Fruit fly (Drosophila melanogaster): Measurements from ENCODE around the gene CG4186.

The CG4186 gene

DNA sequence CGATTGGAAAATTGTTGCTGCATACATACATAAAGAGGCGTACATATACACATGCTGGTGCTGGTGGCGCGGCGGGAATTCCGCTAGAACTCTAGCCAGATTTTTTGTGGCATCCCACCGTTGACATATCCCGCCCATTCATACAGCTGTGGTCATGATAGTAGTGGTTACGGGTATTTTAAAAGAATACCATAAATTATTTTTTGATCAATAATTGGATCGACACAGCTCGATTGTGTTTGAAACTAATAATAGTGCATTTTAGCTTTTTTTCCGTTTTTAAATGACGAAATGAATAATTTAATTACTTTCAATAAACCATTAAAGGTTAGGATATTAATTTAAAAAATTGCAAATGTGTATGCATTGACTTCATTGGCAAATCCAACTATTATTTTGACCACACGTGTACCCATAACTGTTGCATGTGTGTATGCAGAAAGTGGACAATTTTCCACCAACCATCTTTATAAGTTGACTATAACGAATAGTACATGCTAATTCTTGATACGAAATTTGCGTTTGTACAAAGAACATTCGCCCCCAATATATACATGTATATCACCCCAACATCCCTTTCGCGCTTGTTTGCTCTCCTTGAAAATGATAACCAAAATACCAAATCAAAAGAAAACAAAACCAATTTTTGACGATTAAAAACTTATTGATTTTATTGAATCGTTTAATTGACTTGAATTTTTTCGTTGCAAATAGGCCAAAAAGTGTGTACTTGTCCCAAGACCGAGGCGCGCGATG lies 2.7 kb downstream of the CG4186 start (continued):
- TF ChIP-seq chm (GFP tag; IDR thresholded peaks at IDR 0.05) = peak; percentile 86
- TF ChIP-seq CG12299 (tag; optimal IDR thresholded peaks at IDR 0.05) = peak; percentile 80
- TF ChIP-seq lola (GFP tag; optimal IDR thresholded peaks at IDR 0.05) = peak in 1 of 3 experiments; percentile 63
- TF ChIP-seq Optix (GFP tag; IDR thresholded peaks at IDR 0.05) = 0 out of 3 replicates have a peak, but pooled peaks have one; percentile 44
- TF ChIP-seq emc (GFP tag; optimal IDR thresholded peaks at IDR 0.05) = peak; percentile 40
- peak; percentile 98 for TF ChIP-seq CG11696 (GFP tag; IDR thresholded peaks at IDR 0.05)
- TF ChIP-seq NFAT (GFP tag; IDR thresholded peaks at IDR 0.05) = peak; percentile 77
- no peak for TF ChIP-seq GATAe (GFP tag; conservative IDR thresholded peaks at IDR 0.05)
- TF ChIP-seq sens-2 (GFP tag; IDR thresholded peaks at IDR 0.05) = peak; percentile 58
- TF ChIP-seq knrl (GFP tag; IDR thresholded peaks at IDR 0.05; ENCODE audit: partially characterized antibody) = no peak
- peak; percentile 28 for TF ChIP-seq bigmax (GFP tag; optimal IDR thresholded peaks at IDR 0.05)
- TF ChIP-seq unc-4 (GFP tag; IDR thresholded peaks at IDR 0.05; ENCODE audit: partially characterized antibody) = no peak; the same call in 1 of the 2 replicates
- TF ChIP-seq CoRest (tag; optimal IDR thresholded peaks at IDR 0.05) = peak; percentile 55
- TF ChIP-seq CG6813 (GFP tag; optimal IDR thresholded peaks at IDR 0.05) = peak; percentile 70
- TF ChIP-seq CG30020 (tag; optimal IDR thresholded peaks at IDR 0.05) = no peak
- TF ChIP-seq CG3065 (GFP tag; optimal IDR thresholded peaks at IDR 0.05) = peak; percentile 82
- peak; percentile 45 for TF ChIP-seq CG8290 (GFP tag; optimal IDR thresholded peaks at IDR 0.05)
- peak; percentile 5 to 86 for TF ChIP-seq CG8290 (tag; optimal IDR thresholded peaks at IDR 0.05)
- TF ChIP-seq Dip3 (GFP tag; optimal IDR thresholded peaks at IDR 0.05) = peak; percentile 67
- TF ChIP-seq CG11695 (GFP tag; IDR thresholded peaks at IDR 0.05) = peak; percentile 89
- no peak for TF ChIP-seq Bgb (GFP tag; IDR thresholded peaks at IDR 0.05; ENCODE audit: partially characterized antibody)
- TF ChIP-seq CG7839 (tag; optimal IDR thresholded peaks at IDR 0.05) = peak; percentile 81
- peak; percentile 85 for TF ChIP-seq CG12071 (GFP tag; optimal IDR thresholded peaks at IDR 0.05)
- no peak; the same call in 2 of the 3 replicates for TF ChIP-seq CG6175 (GFP tag; IDR thresholded peaks at IDR 0.05)
- TF ChIP-seq HLH54F (GFP tag; optimal IDR thresholded peaks at IDR 0.05) = peak; percentile 51
- no peak for TF ChIP-seq hkb (optimal IDR thresholded peaks at IDR 0.05)
- TF ChIP-seq hkb (GFP tag; IDR thresholded peaks at IDR 0.05) = peak; percentile 94
- TF ChIP-seq tll (GFP tag; optimal IDR thresholded peaks at IDR 0.05) = no peak
- no peak for TF ChIP-seq TFAM (GFP tag; optimal IDR thresholded peaks at IDR 0.05)
- peak; percentile 51; the same call in 1 of the 2 replicates for TF ChIP-seq CG4360 (GFP tag; IDR thresholded peaks at IDR 0.05)
- TF ChIP-seq CG3838 (GFP tag; optimal IDR thresholded peaks at IDR 0.05) = no peak
- peak; percentile 73 for TF ChIP-seq Dbx (GFP tag; IDR thresholded peaks at IDR 0.05)
- no peak for TF ChIP-seq CG15073 (GFP tag; optimal IDR thresholded peaks at IDR 0.05)
- no peak for TF ChIP-seq Dref (GFP tag; IDR thresholded peaks at IDR 0.05)
- TF ChIP-seq CG8089 (GFP tag; optimal IDR thresholded peaks at IDR 0.05) = peak; percentile 1
- peak; percentile 81 for TF ChIP-seq H2.0 (GFP tag; IDR thresholded peaks at IDR 0.05)
- TF ChIP-seq klu (GFP tag; IDR thresholded peaks at IDR 0.05) = peak; percentile 53; the same call in 1 of the 2 replicates
- no peak for TF ChIP-seq Hr78 (GFP tag; optimal IDR thresholded peaks at IDR 0.05)
- TF ChIP-seq CG3847 (GFP tag; IDR thresholded peaks at IDR 0.05) = peak; percentile 50
- peak; percentile 50 for TF ChIP-seq CG13894 (tag; optimal IDR thresholded peaks at IDR 0.05)
- peak; percentile 55 for TF ChIP-seq CG15601 (tag; optimal IDR thresholded peaks at IDR 0.05)
- TF ChIP-seq shn (GFP tag; optimal IDR thresholded peaks at IDR 0.05) = peak; percentile 41
- peak; percentile 38 for TF ChIP-seq vfl (GFP tag; optimal IDR thresholded peaks at IDR 0.05)
- TF ChIP-seq Sox100B (GFP tag; optimal IDR thresholded peaks at IDR 0.05) = no peak
- peak; percentile 82 for TF ChIP-seq Ada2b (GFP tag; IDR thresholded peaks at IDR 0.05)
- TF ChIP-seq Dfd (GFP tag; optimal IDR thresholded peaks at IDR 0.05) = no peak
- TF ChIP-seq run (tag; optimal IDR thresholded peaks at IDR 0.05) = peak; percentile 68
- TF ChIP-seq Hmx (GFP tag; optimal IDR thresholded peaks at IDR 0.05) = peak; percentile 37
- TF ChIP-seq exex (tag; optimal IDR thresholded peaks at IDR 0.05) = peak; percentile 3
